Worm (Caenorhabditis elegans) whole organism, late embryonic: ENCODE measurements around the gene cex-1.

Experiments
- K09A11.1 ChIP-seq: sonication (generic microtip); optimal IDR thresholded peaks from 2 replicates; lab custom pipeline; 2017; ENCODE audit warnings: antibody characterized with exemption, mild to moderate bottlenecking, missing genetic modification characterization, missing compliant biosample characterization; ENCODE audit not compliant: insufficient read depth
- ama-1 ChIP-seq: fragments of 150-350 bp; optimal IDR thresholded peaks from 2 replicates; lab custom pipeline; 2014
- ceh-18 ChIP-seq: sonication (generic microtip); optimal IDR thresholded peaks from 2 replicates; lab custom pipeline; 2016; ENCODE audit warnings: missing genetic modification characterization, missing compliant biosample characterization
- ceh-19 ChIP-seq: fragments of 200-800 bp; sonication (Bioruptor generic); optimal IDR thresholded peaks from 2 replicates; lab custom pipeline; 2018; ENCODE audit warnings: mild to moderate bottlenecking, missing genetic modification characterization, missing compliant biosample characterization
- ceh-24 ChIP-seq: sonication (generic microtip); optimal IDR thresholded peaks from 2 replicates; lab custom pipeline; 2016; ENCODE audit warnings: mild to moderate bottlenecking, missing genetic modification characterization, missing compliant biosample characterization
- ceh-45 ChIP-seq: fragments of 200-800 bp; sonication (Bioruptor generic); IDR thresholded peaks from 2 replicates; pipeline ENCODE4 v1.3.6; 2022; ENCODE audit warnings: missing genetic modification reagents, missing genetic modification characterization, missing compliant biosample characterization
- ceh-48 ChIP-seq: sonication (generic microtip); optimal IDR thresholded peaks from 2 replicates; lab custom pipeline; 2016; ENCODE audit warnings: missing genetic modification characterization, inconsistent platforms, missing compliant biosample characterization
- ceh-6 ChIP-seq: fragments of 200-800 bp; sonication (Bioruptor generic); optimal IDR thresholded peaks from 2 replicates; lab custom pipeline; 2018; ENCODE audit warnings: mild to moderate bottlenecking, missing genetic modification characterization, missing compliant biosample characterization
- ceh-9 ChIP-seq: sonication (generic microtip); optimal IDR thresholded peaks from 2 replicates; lab custom pipeline; 2016; ENCODE audit warnings: mild to moderate bottlenecking, missing genetic modification characterization, inconsistent platforms, missing compliant biosample characterization
- che-1 ChIP-seq: sonication (generic microtip); optimal IDR thresholded peaks from 2 replicates; lab custom pipeline; 2016; ENCODE audit warnings: mild to moderate bottlenecking, missing genetic modification characterization, missing compliant biosample characterization
- dmd-4 ChIP-seq: sonication (generic microtip); optimal IDR thresholded peaks from 2 replicates; lab custom pipeline; 2016; ENCODE audit warnings: borderline replicate concordance, missing genetic modification characterization, missing compliant biosample characterization
- elt-2 ChIP-seq: sonication (generic microtip); optimal IDR thresholded peaks from 2 replicates; lab custom pipeline; 2016; ENCODE audit warnings: missing genetic modification reagents, missing genetic modification characterization, missing compliant biosample characterization
- ets-4 ChIP-seq: sonication (generic microtip); optimal IDR thresholded peaks from 2 replicates; lab custom pipeline; 2016; ENCODE audit warnings: missing genetic modification characterization, missing compliant biosample characterization
- hlh-13 ChIP-seq: fragments of 200-800 bp; sonication (Bioruptor generic); optimal IDR thresholded peaks from 2 replicates; lab custom pipeline; 2018; ENCODE audit warnings: mild to moderate bottlenecking, missing genetic modification characterization, missing compliant biosample characterization
- hlh-15 ChIP-seq: sonication (generic microtip); optimal IDR thresholded peaks from 2 replicates; lab custom pipeline; 2016; ENCODE audit warnings: missing genetic modification characterization, missing compliant biosample characterization
- hlh-6 ChIP-seq: sonication (generic microtip); optimal IDR thresholded peaks from 2 replicates; lab custom pipeline; 2016; ENCODE audit warnings: missing genotype, missing genetic modification characterization, missing compliant biosample characterization
- madf-2 ChIP-seq: sonication (generic microtip); optimal IDR thresholded peaks from 2 replicates; lab custom pipeline; 2017; ENCODE audit warnings: missing genetic modification characterization, missing compliant biosample characterization
- mec-3 ChIP-seq: sonication (generic microtip); optimal IDR thresholded peaks from 2 replicates; lab custom pipeline; 2016; ENCODE audit warnings: borderline replicate concordance, missing genetic modification characterization, missing compliant biosample characterization
- nfya-1 ChIP-seq: sonication (generic microtip); optimal IDR thresholded peaks from 2 replicates; lab custom pipeline; 2017; ENCODE audit warnings: missing genetic modification characterization, mild to moderate bottlenecking, missing compliant biosample characterization, antibody characterized with exemption, moderate library complexity
- npax-4 ChIP-seq: sonication (generic microtip); optimal IDR thresholded peaks from 2 replicates; lab custom pipeline; 2016; ENCODE audit warnings: missing genetic modification characterization, missing compliant biosample characterization
- odd-2 ChIP-seq: sonication (generic microtip); optimal IDR thresholded peaks from 2 replicates; lab custom pipeline; 2017; ENCODE audit warnings: antibody characterized with exemption, mild to moderate bottlenecking, missing genetic modification characterization, missing compliant biosample characterization
- pqm-1 ChIP-seq: sonication (generic microtip); optimal IDR thresholded peaks from 2 replicates; lab custom pipeline; 2016; ENCODE audit warnings: missing genetic modification characterization, missing compliant biosample characterization
- ref-2 ChIP-seq: sonication (generic microtip); optimal IDR thresholded peaks from 2 replicates; lab custom pipeline; 2016; ENCODE audit warnings: missing genetic modification characterization, missing compliant biosample characterization
- sox-2 ChIP-seq: fragments of 200-800 bp; sonication (Bioruptor generic); IDR thresholded peaks from 2 replicates; pipeline ENCODE4 v1.3.6; 2022; ENCODE audit warnings: missing genetic modification reagents, missing genetic modification characterization, missing compliant biosample characterization
- sox-4 ChIP-seq: sonication (generic microtip); optimal IDR thresholded peaks from 2 replicates; lab custom pipeline; 2017; ENCODE audit warnings: mild to moderate bottlenecking, missing genetic modification characterization, inconsistent platforms, missing compliant biosample characterization
- syd-9 ChIP-seq: sonication (generic microtip); optimal IDR thresholded peaks from 2 replicates; lab custom pipeline; 2016; ENCODE audit warnings: mild to moderate bottlenecking, missing genetic modification characterization, moderate library complexity, missing compliant biosample characterization
- tbx-7 ChIP-seq: sonication (generic microtip); optimal IDR thresholded peaks from 2 replicates; lab custom pipeline; 2016; ENCODE audit warnings: missing genotype, missing genetic modification characterization, missing compliant biosample characterization
- unc-42 ChIP-seq: sonication (generic microtip); optimal IDR thresholded peaks from 2 replicates; lab custom pipeline; 2016; ENCODE audit warnings: missing genotype, missing genetic modification characterization, missing compliant biosample characterization
- unc-86 ChIP-seq: sonication (generic microtip); optimal IDR thresholded peaks from 2 replicates; lab custom pipeline; 2016; ENCODE audit warnings: missing genetic modification characterization, missing compliant biosample characterization

cex-1 gene

DNA sequence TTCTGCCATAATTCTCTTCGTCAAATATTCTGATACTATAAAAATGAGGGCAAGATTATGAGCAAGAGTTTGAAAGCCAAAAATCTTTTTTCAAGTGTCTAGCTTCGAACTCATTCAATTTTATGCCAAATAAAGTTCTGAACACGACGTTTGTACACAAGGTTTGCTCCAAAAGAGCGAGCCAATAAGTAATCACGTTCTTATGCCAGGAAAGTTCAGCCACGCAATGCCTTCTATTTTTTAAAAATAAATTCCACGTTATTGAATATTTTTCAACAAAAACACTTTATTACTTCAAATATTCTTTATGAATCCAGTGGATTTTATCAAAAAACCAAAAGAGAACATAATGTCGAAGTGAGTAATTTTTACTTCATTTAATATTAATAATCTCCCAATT, 40.4 kb downstream of the cex-1 start, which contains the start of gene nep-5:
TSS of gene nep-5 (plus strand) at position 301 of the 400 bp plus-strand sequence.
- TF ChIP-seq ceh-45 (GFP tag; lab: Robert Waterston, UW) (no peak), nfya-1 (tag; lab: Kevin White, UChicago) (no peak), sox-4 (no peak), npax-4 (no peak), ceh-9 (tag; lab: Kevin White, UChicago) (no peak), elt-2 (no peak), syd-9 (tag; lab: Kevin White, UChicago) (no peak), ama-1 (lab: Kevin White, UChicago) (no peak), K09A11.1 (tag; lab: Kevin White, UChicago) (no peak), dmd-4 (tag; lab: Kevin White, UChicago) (no peak)

ce11 chrII:5494405-5494804, 46.9 kb downstream of the cex-1 start, which contains the start of gene F12A10.6:
TSS of gene F12A10.6 (minus strand) at chrII:5494505.
- TF ChIP-seq unc-86 (no peak), pqm-1 (tag; lab: Kevin White, UChicago) (no peak), hlh-15 (tag; lab: Kevin White, UChicago) (no peak), hlh-6 (no peak), che-1 (tag; lab: Kevin White, UChicago) (no peak), ceh-45 (GFP tag; lab: Robert Waterston, UW) (no peak), sox-2 (no peak), ceh-6 (GFP tag; lab: Kevin White, UChicago) (no peak), ceh-19 (GFP tag; lab: Kevin White, UChicago) (no peak), mec-3 (tag; lab: Kevin White, UChicago) (no peak), hlh-13 (GFP tag; lab: Kevin White, UChicago) (no peak), ceh-18 (tag; lab: Kevin White, UChicago) (no peak), odd-2 (tag; lab: Kevin White, UChicago) (no peak), ref-2 (tag; lab: Kevin White, UChicago) (no peak), madf-2 (tag; lab: Kevin White, UChicago) (no peak)

- no peak for TF ChIP-seq ceh-24 (tag; lab: Kevin White, UChicago)
- TF ChIP-seq syd-9 (tag; lab: Kevin White, UChicago) = no peak
- no peak for TF ChIP-seq tbx-7 (tag; lab: Kevin White, UChicago)
- TF ChIP-seq pqm-1 (tag; lab: Kevin White, UChicago) = no peak
- no peak for TF ChIP-seq dmd-4 (tag; lab: Kevin White, UChicago)
- no peak for TF ChIP-seq unc-42 (tag; lab: Kevin White, UChicago)
- no peak for TF ChIP-seq ceh-19 (GFP tag; lab: Kevin White, UChicago)
- TF ChIP-seq ceh-18 (tag; lab: Kevin White, UChicago) = no peak
- no peak for TF ChIP-seq ets-4
These were observed 48.9 kb downstream of the cex-1 start, which contains the start of gene F12A10.1 for ce11 chrII:5496375-5496774. TSS of gene F12A10.1 (plus strand) at chrII:5496540.

DNA sequence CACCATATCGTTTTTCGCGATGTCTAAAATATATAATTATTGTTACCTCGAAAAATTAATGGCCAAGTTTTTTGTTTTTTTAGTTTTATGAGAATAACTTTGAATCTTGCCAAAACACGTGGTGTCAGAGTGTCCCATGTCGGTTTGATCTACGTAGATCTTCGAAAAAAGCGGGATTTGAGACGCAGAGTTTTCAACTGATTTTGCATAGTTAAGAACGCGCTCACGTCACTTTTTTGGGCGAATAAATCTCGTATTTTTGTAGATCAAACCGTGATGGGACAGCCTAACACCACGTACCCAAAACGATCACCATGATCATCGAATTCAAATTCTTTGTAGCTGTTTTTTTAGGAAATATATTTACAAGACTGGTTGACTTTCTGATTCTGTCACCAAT, 50.1 kb downstream of the cex-1 start:
- no peak for TF ChIP-seq ceh-48 (tag; lab: Kevin White, UChicago)
